Worm (Caenorhabditis elegans): ENCODE results near the gene R05D3.9.
"Not testable (repeated sequence)": the region's sequence is repeated elsewhere in the genome, so short reads cannot be mapped to it uniquely, and the experiment has no call there.

- not testable (repeated sequence) for TF ChIP-seq R02D3.7 (tag; optimal IDR thresholded peaks at IDR 0.05); nhr-77 (tag; optimal IDR thresholded peaks at IDR 0.05); daf-12 (tag; optimal IDR thresholded peaks at IDR 0.05); ama-1 (optimal IDR thresholded peaks at IDR 0.05); unc-62 (GFP tag; optimal IDR thresholded peaks at IDR 0.05)
Observed at ce11 chrIII:8344283-8344682, 24.2 kb downstream of the R05D3.9 start, which contains the start of gene ZC262.7.
